Worm (Caenorhabditis elegans): Measurements from ENCODE around the gene math-13.

DNA sequence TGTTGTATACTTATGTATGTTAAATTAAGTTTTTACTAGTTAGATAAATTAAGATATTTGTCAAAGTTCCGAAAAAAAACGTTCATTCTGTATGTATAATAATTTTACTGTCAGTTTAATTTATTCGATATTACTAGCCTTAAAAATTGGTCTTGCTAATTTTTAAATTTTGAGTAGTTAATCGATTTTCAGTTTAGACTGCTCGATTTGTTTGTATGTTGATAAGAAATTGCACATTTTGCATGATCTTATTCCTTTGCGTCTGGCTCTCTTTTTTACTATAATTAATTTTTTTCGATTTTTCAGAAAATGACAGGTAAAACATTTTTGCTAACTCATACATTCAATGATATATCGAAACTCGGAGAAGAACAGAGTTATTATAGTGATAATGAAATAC lies 24.2 kb downstream of the math-13 start, which contains the start of gene math-24:
- no peak for TF ChIP-seq T22C8.4 (GFP tag; IDR thresholded peaks at IDR 0.05)
- no peak for TF ChIP-seq cog-1 (tag; optimal IDR thresholded peaks at IDR 0.05)
- TF ChIP-seq flt-1 (GFP tag; IDR thresholded peaks at IDR 0.05), result no peak
- TF ChIP-seq ztf-23 (GFP tag; IDR thresholded peaks at IDR 0.05), result no peak
- TF ChIP-seq ztf-29 (GFP tag; IDR thresholded peaks at IDR 0.05), result no peak
- TF ChIP-seq med-1 (GFP tag; optimal IDR thresholded peaks at IDR 0.05; ENCODE audit: insufficient read depth), result no peak
- TF ChIP-seq klf-2 (GFP tag; conservative IDR thresholded peaks at IDR 0.05), result no peak
- TF ChIP-seq tab-1 (GFP tag; IDR thresholded peaks at IDR 0.05), result no peak
- TF ChIP-seq ref-1 (GFP tag; conservative IDR thresholded peaks at IDR 0.05), result no peak
